Fruit fly (Drosophila melanogaster) whole organism, embryonic: ENCODE measurements around the gene CG12035.
A peak's percentile ranks its signal among the peaks of the same experiment; 100 is the strongest.

Source experiments
- Adf1 ChIP-seq: fragments of 200-800 bp; sonication (Bioruptor generic); IDR thresholded peaks from 2 replicates; pipeline ENCODE4 v1.3.6; 2022; ENCODE audit warnings: missing biosample characterization, missing genetic modification characterization
- BEAF-32 ChIP-seq: fragments of 200-800 bp; sonication (Bioruptor generic); optimal IDR thresholded peaks from 3 replicates; lab custom pipeline; 2017; ENCODE audit warnings: missing biosample characterization, missing genetic modification characterization, mild to moderate bottlenecking, moderate library complexity, missing genetic modification reagents
- Bgb ChIP-seq: fragments of 200-800 bp; sonication (Bioruptor generic); IDR thresholded peaks from 2 replicates; pipeline ENCODE4 v1.3.6; 2022; ENCODE audit warnings: missing biosample characterization, missing genetic modification characterization; ENCODE audit not compliant: partially characterized antibody
- CG10543 ChIP-seq: fragments of 200-800 bp; sonication (Bioruptor generic); optimal IDR thresholded peaks from 3 replicates; lab custom pipeline; 2017; ENCODE audit warnings: missing biosample characterization, mild to moderate bottlenecking, missing genetic modification characterization, moderate library complexity
- CG12104 ChIP-seq: fragments of 200-800 bp; sonication (Bioruptor generic); optimal IDR thresholded peaks from 3 replicates; lab custom pipeline; 2016; ENCODE audit warnings: missing biosample characterization, missing genetic modification characterization
- CG12942 ChIP-seq: fragments of 200-800 bp; sonication (Bioruptor generic); optimal IDR thresholded peaks from 3 replicates; lab custom pipeline; 2016; ENCODE audit warnings: missing biosample characterization, missing genetic modification characterization
- CG13296 ChIP-seq: fragments of 200-800 bp; sonication (Bioruptor generic); optimal IDR thresholded peaks from 3 replicates; lab custom pipeline; 2018; ENCODE audit warnings: missing biosample characterization, mild to moderate bottlenecking, missing genetic modification characterization
- CG15011 ChIP-seq: fragments of 200-800 bp; sonication (Bioruptor generic); optimal IDR thresholded peaks from 3 replicates; lab custom pipeline; 2018; ENCODE audit warnings: missing biosample characterization, mild to moderate bottlenecking, missing genetic modification characterization
- CG15514 ChIP-seq: fragments of 200-800 bp; sonication (Bioruptor generic); optimal IDR thresholded peaks from 3 replicates; lab custom pipeline; 2017; ENCODE audit warnings: missing biosample characterization, missing genetic modification characterization, mild to moderate bottlenecking, moderate library complexity, missing genetic modification reagents
- CG1603 ChIP-seq: fragments of 200-800 bp; sonication (Bioruptor generic); optimal IDR thresholded peaks from 2 replicates; lab custom pipeline; 2019; ENCODE audit warnings: missing biosample characterization, mild to moderate bottlenecking, missing genetic modification characterization, moderate library complexity
- CG16779 ChIP-seq: fragments of 200-800 bp; sonication (Bioruptor generic); IDR thresholded peaks from 2 replicates; pipeline ENCODE4 v1.3.6; 2022; ENCODE audit warnings: missing biosample characterization, missing genetic modification characterization
- CG2116 ChIP-seq: fragments of 200-800 bp; sonication (Bioruptor generic); optimal IDR thresholded peaks from 3 replicates; lab custom pipeline; 2018; ENCODE audit warnings: missing biosample characterization, mild to moderate bottlenecking, missing genetic modification characterization
- CG31388 ChIP-seq: fragments of 200-800 bp; sonication (Bioruptor generic); optimal IDR thresholded peaks from 2 replicates; lab custom pipeline; 2016; ENCODE audit warnings: missing biosample characterization, missing genetic modification characterization
- CG34376 ChIP-seq: fragments of 200-800 bp; sonication (Bioruptor generic); optimal IDR thresholded peaks from 2 replicates; lab custom pipeline; 2018; ENCODE audit warnings: missing biosample characterization, mild to moderate bottlenecking, missing genetic modification characterization
- CG4854 ChIP-seq: fragments of 200-800 bp; sonication (Bioruptor generic); optimal IDR thresholded peaks from 2 replicates; lab custom pipeline; 2016; ENCODE audit warnings: missing biosample characterization, missing genetic modification characterization, inconsistent platforms
- CG5180 ChIP-seq: fragments of 200-800 bp; sonication (Bioruptor generic); optimal IDR thresholded peaks from 3 replicates; lab custom pipeline; 2017; ENCODE audit warnings: missing biosample characterization, missing genetic modification characterization, mild to moderate bottlenecking, moderate library complexity, missing genetic modification reagents
- CG6254 ChIP-seq: fragments of 200-800 bp; sonication (Bioruptor generic); optimal IDR thresholded peaks from 3 replicates; lab custom pipeline; 2017; ENCODE audit warnings: mild to moderate bottlenecking, missing biosample characterization, missing genetic modification reagents, missing genetic modification characterization
- CG6813 ChIP-seq: fragments of 200-800 bp; sonication (Bioruptor generic); optimal IDR thresholded peaks from 2 replicates; lab custom pipeline; 2017; ENCODE audit warnings: missing biosample characterization, missing genetic modification characterization, mild to moderate bottlenecking, moderate library complexity, missing genetic modification reagents
- CG6854 ChIP-seq: fragments of 200-800 bp; sonication (Bioruptor generic); optimal IDR thresholded peaks from 3 replicates; lab custom pipeline; 2017; ENCODE audit warnings: missing biosample characterization, mild to moderate bottlenecking, missing genetic modification characterization
- CG7928 ChIP-seq: fragments of 200-800 bp; sonication (Bioruptor generic); optimal IDR thresholded peaks from 2 replicates; lab custom pipeline; 2017; ENCODE audit warnings: missing biosample characterization, mild to moderate bottlenecking, missing genetic modification characterization
- CrebB ChIP-seq: fragments of 200-800 bp; sonication (Bioruptor generic); optimal IDR thresholded peaks from 3 replicates; lab custom pipeline; 2018; ENCODE audit warnings: missing biosample characterization, mild to moderate bottlenecking, missing genetic modification characterization
- Deaf1 ChIP-seq: fragments of 200-800 bp; optimal IDR thresholded peaks from 3 replicates; lab custom pipeline; 2019; ENCODE audit warnings: missing biosample characterization, mild to moderate bottlenecking, missing genetic modification characterization, moderate library complexity
- Dip3 ChIP-seq: fragments of 200-800 bp; sonication (Bioruptor generic); optimal IDR thresholded peaks from 3 replicates; lab custom pipeline; 2016; ENCODE audit warnings: missing biosample characterization, missing genetic modification characterization
- Dp ChIP-seq: fragments of 200-800 bp; sonication (Bioruptor generic); optimal IDR thresholded peaks from 2 replicates; lab custom pipeline; 2018; ENCODE audit warnings: missing biosample characterization, mild to moderate bottlenecking, missing genetic modification characterization, moderate library complexity
- HLH4C ChIP-seq: fragments of 200-800 bp; sonication (Bioruptor generic); IDR thresholded peaks from 3 replicates; pipeline ENCODE4 v1.3.6; 2022; ENCODE audit warnings: missing biosample characterization, missing genetic modification characterization; ENCODE audit not compliant: partially characterized antibody
- HmgZ ChIP-seq: fragments of 200-800 bp; sonication (Bioruptor generic); optimal IDR thresholded peaks from 2 replicates; lab custom pipeline; 2018; ENCODE audit warnings: missing biosample characterization, mild to moderate bottlenecking, missing genetic modification characterization
- Hmr ChIP-seq: fragments of 200-800 bp; sonication (Bioruptor generic); optimal IDR thresholded peaks from 3 replicates; lab custom pipeline; 2017; ENCODE audit warnings: mild to moderate bottlenecking, missing biosample characterization, missing genetic modification reagents, missing genetic modification characterization
- Mrtf ChIP-seq: fragments of 200-800 bp; sonication (Bioruptor generic); IDR thresholded peaks from 3 replicates; pipeline ENCODE4 v1.3.6; 2022; ENCODE audit warnings: missing biosample characterization, missing genetic modification characterization
- Myb ChIP-seq: fragments of 200-800 bp; sonication (Bioruptor generic); optimal IDR thresholded peaks from 2 replicates; lab custom pipeline; 2016; ENCODE audit warnings: missing biosample characterization, missing genetic modification characterization
- Nf-YA ChIP-seq: fragments of 200-800 bp; sonication (Bioruptor generic); IDR thresholded peaks from 2 replicates; pipeline ENCODE4 v1.3.6; 2022; ENCODE audit warnings: missing biosample characterization, missing genetic modification characterization
- Poxn ChIP-seq: fragments of 200-800 bp; sonication (Bioruptor generic); IDR thresholded peaks from 2 replicates; pipeline ENCODE4 v1.3.6; 2022; ENCODE audit warnings: missing biosample characterization, missing genetic modification characterization
- Rfx ChIP-seq: fragments of 200-800 bp; sonication (Bioruptor generic); IDR thresholded peaks from 2 replicates; pipeline ENCODE4 v1.3.6; 2022; ENCODE audit warnings: missing biosample characterization, missing genetic modification characterization
- chinmo ChIP-seq: fragments of 200-800 bp; sonication (Bioruptor generic); IDR thresholded peaks from 4 replicates; pipeline ENCODE4 v1.3.6; 2022; ENCODE audit warnings: missing biosample characterization, missing genetic modification characterization; ENCODE audit not compliant: partially characterized antibody
- ken ChIP-seq: fragments of 200-800 bp; sonication (Bioruptor generic); IDR thresholded peaks from 3 replicates; pipeline ENCODE4 v1.3.6; 2022; ENCODE audit warnings: missing biosample characterization, missing genetic modification characterization
- lab ChIP-seq: fragments of 200-800 bp; sonication (Bioruptor generic); optimal IDR thresholded peaks from 3 replicates; lab custom pipeline; 2017; ENCODE audit warnings: missing biosample characterization, missing genetic modification characterization, mild to moderate bottlenecking, moderate library complexity, missing genetic modification reagents
- p53 ChIP-seq: fragments of 200-800 bp; sonication (Bioruptor generic); optimal IDR thresholded peaks from 2 replicates; lab custom pipeline; 2016; ENCODE audit warnings: missing biosample characterization, missing genetic modification characterization
- pan ChIP-seq, 4 experiments: fragments of >200 bp in 3 of 4; fragments of 200-800 bp in 1 of 4; sonication (Bioruptor generic) in 1 of 4; optimal IDR thresholded peaks in 3 of 4; IDR thresholded peaks in 1 of 4; 2 replicates each; pipeline versions ENCODE4 v1.3.6 to Lab custom; 2017 to 2022; ENCODE audit warnings: missing biosample characterization in 2 of 4, missing genetic modification characterization in 2 of 4, mixed read lengths in 1 of 4
- prd ChIP-seq, 3 experiments: fragments of >200 bp in 2 of 3; fragments of 200-800 bp in 1 of 3; sonication (Bioruptor generic) in 1 of 3; optimal IDR thresholded peaks in 2 of 3; IDR thresholded peaks in 1 of 3; 2 replicates in 2 of 3; 3 replicates in 1 of 3; pipeline versions ENCODE4 v1.3.6 to Lab custom; 2017 to 2022; ENCODE audit warnings: missing biosample characterization in 1 of 3, missing genetic modification characterization in 1 of 3
- salm ChIP-seq: fragments of 200-800 bp; sonication (Bioruptor generic); optimal IDR thresholded peaks from 2 replicates; lab custom pipeline; 2018; ENCODE audit warnings: missing biosample characterization, mild to moderate bottlenecking, missing genetic modification characterization
- sens ChIP-seq: fragments of 200-800 bp; sonication (Bioruptor generic); peaks from one replicate; lab custom pipeline; 2016; ENCODE audit warnings: missing biosample characterization, missing genetic modification characterization
- so ChIP-seq: fragments of 200-800 bp; sonication (Bioruptor generic); IDR thresholded peaks from 3 replicates; pipeline ENCODE4 v1.3.6; 2022; ENCODE audit warnings: missing biosample characterization, missing genetic modification characterization
- ttk ChIP-seq: fragments of 200-800 bp; sonication (Bioruptor generic); IDR thresholded peaks from 2 replicates; pipeline ENCODE4 v2.1.2; 2022; ENCODE audit warnings: missing biosample characterization, missing genetic modification characterization
- usp ChIP-seq: fragments of >200 bp; optimal IDR thresholded peaks from 2 replicates; lab custom pipeline; 2017; ENCODE audit warnings: missing biosample characterization, missing genetic modification characterization
- wek ChIP-seq: fragments of 200-800 bp; sonication (Bioruptor generic); optimal IDR thresholded peaks from 3 replicates; lab custom pipeline; 2018; ENCODE audit warnings: missing biosample characterization, mild to moderate bottlenecking, missing genetic modification characterization, moderate library complexity

The CG12035 gene

dm6 chr3L:1741107-1741506 is 16.9 kb downstream of the CG12035 start (continued):
- 0 out of 3 replicates have a peak, but pooled peaks have one; percentile 15 for TF ChIP-seq Mrtf (GFP tag; lab: Robert Waterston, UW)
- TF ChIP-seq pan (optimal IDR thresholded peaks at IDR 0.05; lab: Kevin White, UChicago), result no peak
- TF ChIP-seq pan (GFP tag; optimal IDR thresholded peaks at IDR 0.05 in 1 of 2, IDR thresholded peaks at IDR 0.05 in 1 of 2), result peak in 1 of 2 experiments; percentile 45
- TF ChIP-seq CG31388 (GFP tag; lab: Kevin White, UChicago), result no peak
- TF ChIP-seq Dip3 (GFP tag; lab: Kevin White, UChicago), result no peak
- TF ChIP-seq usp (GFP tag; lab: Kevin White, UChicago), result no peak
- TF ChIP-seq Rfx (GFP tag; lab: Robert Waterston, UW), result 0 out of 2 replicates have a peak, but pooled peaks have one; percentile 14
- TF ChIP-seq ttk, result 0 out of 2 replicates have a peak, but pooled peaks have one; percentile 11

- TF ChIP-seq HLH4C, result peak; percentile 50; the same call in 1 of the 3 replicates
- no peak for TF ChIP-seq p53 (GFP tag; lab: Kevin White, UChicago)
- TF ChIP-seq Dp, result peak; percentile 14
- no peak for TF ChIP-seq CG12104 (GFP tag; lab: Kevin White, UChicago)
- peak; percentile 75 for TF ChIP-seq CG10543 (GFP tag; lab: Kevin White, UChicago)
- peak; percentile 22 for TF ChIP-seq HmgZ (tag; lab: Kevin White, UChicago)
- peak; percentile 12 for TF ChIP-seq CG15514 (GFP tag; lab: Kevin White, UChicago)
- no peak for TF ChIP-seq prd (optimal IDR thresholded peaks at IDR 0.05; lab: Kevin White, UChicago)
- 0 out of 3 replicates have a peak, but pooled peaks have one; percentile 3 for TF ChIP-seq prd (GFP tag; IDR thresholded peaks at IDR 0.05; lab: Robert Waterston, UW)
- no peak for TF ChIP-seq CG4854 (GFP tag; lab: Kevin White, UChicago)
- peak; percentile 39; the same call in 1 of the 2 replicates for TF ChIP-seq Bgb (GFP tag; lab: Robert Waterston, UW)
- TF ChIP-seq Adf1 (GFP tag; lab: Robert Waterston, UW), result peak; percentile 43; the same call in 1 of the 2 replicates
- peak; percentile 56 for TF ChIP-seq salm
- peak; percentile 29 for TF ChIP-seq CG6854 (GFP tag; lab: Kevin White, UChicago)
- 0 out of 3 replicates have a peak, but pooled peaks have one; percentile 19 for TF ChIP-seq ken (GFP tag; lab: Robert Waterston, UW)
- no peak for TF ChIP-seq CG7928 (GFP tag; lab: Kevin White, UChicago)
- peak; percentile 1 for TF ChIP-seq CrebB
- TF ChIP-seq sens (GFP tag; lab: Kevin White, UChicago), result peak; percentile 86
- TF ChIP-seq wek (GFP tag; lab: Kevin White, UChicago), result peak; percentile 17
- TF ChIP-seq CG5180 (GFP tag; lab: Kevin White, UChicago), result peak; percentile 63
- peak; percentile 39; the same call in 1 of the 3 replicates for TF ChIP-seq so (GFP tag; lab: Robert Waterston, UW)
- TF ChIP-seq CG6254 (GFP tag; lab: Kevin White, UChicago), result peak; percentile 39
- peak; percentile 75; the same call in 3 of the 4 replicates for TF ChIP-seq chinmo (GFP tag; lab: Robert Waterston, UW)
- TF ChIP-seq Nf-YA (GFP tag; lab: Robert Waterston, UW), result no peak
- peak; percentile 40 for TF ChIP-seq lab (GFP tag; lab: Kevin White, UChicago)
- TF ChIP-seq BEAF-32, result peak; percentile 28
- no peak for TF ChIP-seq CG1603
- TF ChIP-seq Myb (GFP tag; lab: Kevin White, UChicago), result no peak
- TF ChIP-seq CG13296 (GFP tag; lab: Kevin White, UChicago), result peak; percentile 60
- peak; percentile 16 for TF ChIP-seq CG2116 (GFP tag; lab: Kevin White, UChicago)
- TF ChIP-seq CG12942 (GFP tag; lab: Kevin White, UChicago), result no peak
- no peak for TF ChIP-seq CG15011
- 0 out of 2 replicates have a peak, but pooled peaks have one; percentile 53 for TF ChIP-seq CG16779 (GFP tag; lab: Robert Waterston, UW)
- peak; percentile 51 for TF ChIP-seq Deaf1 (tag; lab: Kevin White, UChicago)
- no peak for TF ChIP-seq CG6813 (GFP tag; lab: Kevin White, UChicago)
- peak; percentile 92 for TF ChIP-seq CG34376 (GFP tag; lab: Kevin White, UChicago)
- no peak for TF ChIP-seq Poxn (GFP tag; lab: Robert Waterston, UW)
- peak; percentile 37 for TF ChIP-seq Hmr
Observed at dm6 chr3L:1741655-1742551, 17.7 kb downstream of the CG12035 start.
